Worm (Caenorhabditis elegans) whole organism, midembryonic: ENCODE measurements around the gene T27A8.2.

Source experiments
- T22C8.4 ChIP-seq: fragments of 200-800 bp; sonication (Bioruptor generic); IDR thresholded peaks from 2 replicates; pipeline ENCODE4 v1.3.6; 2022; ENCODE audit warnings: missing genetic modification characterization, missing compliant biosample characterization
- cog-1 ChIP-seq: sonication (generic microtip); optimal IDR thresholded peaks from 2 replicates; lab custom pipeline; 2016; ENCODE audit warnings: missing genetic modification characterization, missing compliant biosample characterization
- flt-1 ChIP-seq: fragments of 200-800 bp; sonication (Bioruptor generic); IDR thresholded peaks from 2 replicates; pipeline ENCODE4 v1.3.6; 2022; ENCODE audit warnings: missing genetic modification characterization, missing compliant biosample characterization
- klf-2 ChIP-seq: fragments of 200-800 bp; sonication (Bioruptor generic); conservative IDR thresholded peaks from 2 replicates; pipeline ENCODE4 v1.3.6; 2022; ENCODE audit warnings: missing genetic modification reagents, missing genetic modification characterization, missing compliant biosample characterization
- med-1 ChIP-seq: sonication (generic microtip); optimal IDR thresholded peaks from 2 replicates; lab custom pipeline; 2017; ENCODE audit warnings: missing genetic modification characterization, mild to moderate bottlenecking, missing compliant biosample characterization, antibody characterized with exemption, missing genetic modification reagents; ENCODE audit not compliant: insufficient read depth
- ref-1 ChIP-seq: fragments of 200-800 bp; sonication (Bioruptor generic); conservative IDR thresholded peaks from 2 replicates; pipeline ENCODE4 v1.3.6; 2022; ENCODE audit warnings: missing genetic modification reagents, missing genetic modification characterization, missing compliant biosample characterization
- tab-1 ChIP-seq: fragments of 200-800 bp; sonication (Bioruptor generic); IDR thresholded peaks from 2 replicates; pipeline ENCODE4 v1.3.6; 2022; ENCODE audit warnings: missing genetic modification characterization, missing compliant biosample characterization
- ztf-23 ChIP-seq: fragments of 200-800 bp; sonication (Bioruptor generic); IDR thresholded peaks from 2 replicates; pipeline ENCODE4 v1.3.6; 2022; ENCODE audit warnings: missing genetic modification reagents, missing genetic modification characterization, missing compliant biosample characterization
- ztf-29 ChIP-seq: fragments of 200-800 bp; sonication (Bioruptor generic); IDR thresholded peaks from 2 replicates; pipeline ENCODE4 v1.3.6; 2022; ENCODE audit warnings: missing genetic modification reagents, missing genetic modification characterization, missing compliant biosample characterization

The T27A8.2 gene

DNA sequence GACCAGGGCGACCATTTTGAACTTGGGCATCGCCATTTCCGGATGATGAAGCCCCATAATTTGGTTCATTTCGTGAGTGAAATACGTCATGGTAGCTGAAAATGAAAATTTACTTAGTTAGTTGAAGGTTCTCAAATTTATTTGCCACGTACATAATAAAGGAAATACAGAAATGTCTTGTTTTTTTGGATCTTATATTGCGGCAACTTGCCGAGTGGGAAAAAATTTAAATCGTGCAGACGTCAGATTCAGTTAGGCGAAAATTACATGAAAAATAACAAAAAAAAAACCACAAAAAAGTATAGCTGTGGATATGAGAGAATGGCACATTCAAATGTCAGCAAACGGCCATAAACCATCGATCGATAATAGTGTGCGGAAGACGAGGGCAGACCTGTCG is at the start of gene T27A8.2:
TSS of gene T27A8.2 (minus strand) at position 101 of the 400 bp plus-strand sequence.
- peak; percentile 17; the same call in 1 of the 2 replicates for TF ChIP-seq T22C8.4 (GFP tag; lab: Robert Waterston, UW)
- TF ChIP-seq flt-1: no peak

- TF ChIP-seq flt-1 (no peak), klf-2 (no peak), cog-1 (tag; lab: Kevin White, UChicago) (no peak), ztf-29 (no peak), ref-1 (no peak), tab-1 (GFP tag; lab: Robert Waterston, UW) (no peak), med-1 (GFP tag; lab: Kevin White, UChicago) (no peak), ztf-23 (no peak), T22C8.4 (GFP tag; lab: Robert Waterston, UW) (no peak)
Observed at ce11 chrX:16105863-16106262, 47.1 kb upstream of the T27A8.2 start.

DNA sequence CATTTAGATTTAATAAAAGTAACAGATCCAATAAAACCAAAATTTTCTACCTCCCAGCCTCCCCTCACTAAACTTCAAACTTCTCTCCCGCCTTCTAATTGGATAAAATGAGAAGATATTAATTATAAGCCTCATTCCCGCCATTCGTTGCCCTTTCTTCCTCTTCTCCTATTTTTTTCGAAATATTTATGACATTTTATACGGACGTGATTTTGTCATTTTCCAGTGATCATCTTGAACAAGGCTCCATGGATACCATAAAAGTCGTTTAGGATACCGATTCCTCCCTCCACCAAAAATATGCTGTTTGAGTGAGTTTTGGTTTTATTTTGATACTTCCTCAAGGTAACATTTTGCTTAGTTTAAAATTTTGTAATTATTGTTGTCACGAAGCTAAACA is 44.7 kb upstream of the T27A8.2 start, which contains the start of gene ZK1073.2:
TSS of gene ZK1073.2 (plus strand) at position 301 of the 400 bp plus-strand sequence.
- TF ChIP-seq flt-1 (no peak), cog-1 (tag; lab: Kevin White, UChicago) (no peak), T22C8.4 (GFP tag; lab: Robert Waterston, UW) (no peak), ztf-29 (no peak), tab-1 (GFP tag; lab: Robert Waterston, UW) (no peak), klf-2 (no peak), ref-1 (no peak), med-1 (GFP tag; lab: Kevin White, UChicago) (no peak), ztf-23 (no peak)

DNA sequence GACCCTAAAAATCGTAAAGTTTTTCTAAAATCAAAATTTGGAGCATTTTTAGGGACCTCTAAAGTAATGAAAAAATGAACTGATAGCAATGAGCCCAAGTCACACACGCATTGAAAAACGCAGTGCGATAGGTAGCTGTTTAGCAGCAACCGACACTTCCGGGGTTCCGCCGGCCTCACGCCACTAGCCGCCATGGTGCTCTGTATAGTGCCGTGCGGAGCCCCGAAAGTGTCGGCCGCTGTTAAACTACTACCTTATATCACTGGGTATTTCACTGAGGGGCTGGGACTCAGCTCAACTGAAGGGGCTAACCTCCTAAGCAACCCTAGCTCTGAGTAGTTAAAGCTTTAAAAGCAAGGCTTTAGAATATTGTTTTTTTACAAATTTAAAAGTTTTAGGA is 40.5 kb upstream of the T27A8.2 start:
- TF ChIP-seq ref-1 (no peak), T22C8.4 (GFP tag; lab: Robert Waterston, UW) (no peak), ztf-29 (no peak), flt-1 (no peak), tab-1 (GFP tag; lab: Robert Waterston, UW) (no peak), cog-1 (tag; lab: Kevin White, UChicago) (no peak), ztf-23 (no peak), med-1 (GFP tag; lab: Kevin White, UChicago) (no peak), klf-2 (no peak)

DNA sequence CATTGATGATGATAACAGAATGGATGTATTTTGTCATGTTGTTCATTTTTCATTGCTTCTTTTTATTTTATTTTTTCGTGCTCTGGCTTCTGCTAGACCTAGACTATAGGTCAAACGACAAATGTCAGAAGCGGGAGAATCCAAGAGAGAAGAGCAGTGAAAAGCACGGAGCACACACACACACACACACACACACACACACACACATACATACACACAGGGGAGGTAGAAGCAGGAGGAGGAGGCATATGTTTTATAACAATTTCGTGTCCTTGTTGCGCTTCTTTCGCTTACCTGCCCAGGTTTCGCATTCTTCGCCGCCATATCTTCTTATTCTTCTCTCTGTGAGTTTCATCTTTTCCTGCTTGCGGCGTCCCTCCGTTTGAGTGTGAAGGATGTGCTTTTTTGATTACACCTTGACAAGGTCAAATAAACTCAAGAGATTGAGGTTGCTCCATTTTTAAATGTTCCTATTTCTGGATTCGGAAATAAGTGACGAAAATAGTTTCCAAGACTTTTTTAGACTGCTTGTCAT is 39.4 kb upstream of the T27A8.2 start:
- TF ChIP-seq tab-1 (GFP tag; lab: Robert Waterston, UW) (no peak), klf-2 (no peak), ztf-29 (no peak), flt-1 (no peak), med-1 (GFP tag; lab: Kevin White, UChicago) (no peak), ztf-23 (no peak), cog-1 (tag; lab: Kevin White, UChicago) (no peak), ref-1 (no peak)

DNA sequence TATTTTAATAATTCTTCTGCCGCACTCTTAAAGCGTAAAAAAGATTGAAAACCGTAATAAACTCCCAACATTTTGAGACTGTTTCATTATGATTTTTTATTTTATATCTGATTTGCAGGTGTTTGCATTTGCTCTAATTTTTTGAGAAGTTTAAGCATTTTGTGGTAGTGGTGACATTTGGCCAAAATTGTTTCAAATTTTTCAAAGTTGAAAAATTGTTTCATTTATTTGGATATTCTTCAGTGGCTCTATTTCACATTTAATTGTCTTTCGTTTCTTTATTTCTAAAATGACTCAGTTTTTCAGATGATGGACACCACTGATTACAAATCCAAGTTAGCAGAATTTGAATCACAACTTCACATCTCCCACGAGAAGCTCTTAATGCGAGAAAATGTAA is 35.6 kb upstream of the T27A8.2 start, which contains the start of gene C30F2.5:
TSS of gene C30F2.5 (plus strand) at position 301 of the 400 bp plus-strand sequence.
- no peak for TF ChIP-seq ztf-29
- no peak for TF ChIP-seq flt-1
- no peak for TF ChIP-seq cog-1 (tag; lab: Kevin White, UChicago)
- TF ChIP-seq tab-1 (GFP tag; lab: Robert Waterston, UW): no peak
- TF ChIP-seq med-1 (GFP tag; lab: Kevin White, UChicago): no peak
- TF ChIP-seq ztf-23: no peak
- no peak for TF ChIP-seq T22C8.4 (GFP tag; lab: Robert Waterston, UW)
- no peak for TF ChIP-seq ref-1
- TF ChIP-seq klf-2: no peak

DNA sequence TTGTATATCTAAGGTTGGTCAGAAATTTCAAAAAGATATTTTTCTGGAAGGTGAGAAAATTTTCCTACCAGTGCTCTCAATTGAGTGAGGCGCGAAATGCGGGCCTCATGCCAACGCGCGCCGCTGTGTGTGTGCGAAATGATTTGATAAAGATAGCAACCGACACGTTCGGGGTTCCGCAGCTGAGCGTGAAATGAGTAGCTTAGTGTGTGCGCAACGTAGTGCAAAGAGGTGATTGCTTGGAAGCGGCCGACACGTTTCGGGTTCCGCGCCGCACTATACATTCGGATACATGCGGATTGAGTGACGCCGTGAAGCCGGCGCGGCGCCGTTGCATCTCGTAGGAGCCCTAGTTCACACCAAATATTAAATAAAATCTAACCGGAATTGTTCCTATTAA is 32.4 kb upstream of the T27A8.2 start:
- TF ChIP-seq ztf-29 (no peak), ref-1 (no peak), med-1 (GFP tag; lab: Kevin White, UChicago) (no peak), T22C8.4 (GFP tag; lab: Robert Waterston, UW) (no peak), tab-1 (GFP tag; lab: Robert Waterston, UW) (no peak), klf-2 (no peak), flt-1 (no peak), ztf-23 (no peak), cog-1 (tag; lab: Kevin White, UChicago) (no peak)

DNA sequence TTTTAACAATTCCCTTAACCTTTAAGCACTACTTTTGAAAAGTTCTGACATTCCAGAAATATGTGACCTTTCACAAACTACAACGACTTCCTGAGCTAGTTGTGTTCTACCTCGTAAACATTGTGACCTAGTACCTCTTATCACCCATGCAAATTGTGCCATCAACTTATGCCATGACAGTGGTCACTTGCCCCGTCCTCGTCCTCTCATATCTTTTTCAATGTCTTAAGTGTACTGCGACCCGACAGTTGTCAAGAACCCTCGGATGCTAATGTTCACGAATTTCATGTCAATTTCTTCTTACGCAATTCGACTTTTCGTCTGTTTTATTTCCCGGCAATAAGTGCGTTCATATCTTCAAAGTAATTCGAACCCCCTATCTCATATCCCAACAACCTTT is 29.1 kb upstream of the T27A8.2 start:
- no peak for TF ChIP-seq T22C8.4 (GFP tag; lab: Robert Waterston, UW)
- no peak for TF ChIP-seq klf-2
- no peak for TF ChIP-seq cog-1 (tag; lab: Kevin White, UChicago)
- TF ChIP-seq ztf-29: no peak
- no peak for TF ChIP-seq tab-1 (GFP tag; lab: Robert Waterston, UW)
- no peak for TF ChIP-seq ztf-23
- TF ChIP-seq flt-1: no peak

- TF ChIP-seq med-1 (GFP tag; lab: Kevin White, UChicago): no peak
- TF ChIP-seq T22C8.4 (GFP tag; lab: Robert Waterston, UW): no peak
- TF ChIP-seq tab-1 (GFP tag; lab: Robert Waterston, UW): no peak
- TF ChIP-seq flt-1: no peak
Observed at ce11 chrX:16085094-16085493, 26.3 kb upstream of the T27A8.2 start, which contains the start of gene C30F2.2. Gene C30F2.2 (minus strand): TSS chrX:16085215.

DNA sequence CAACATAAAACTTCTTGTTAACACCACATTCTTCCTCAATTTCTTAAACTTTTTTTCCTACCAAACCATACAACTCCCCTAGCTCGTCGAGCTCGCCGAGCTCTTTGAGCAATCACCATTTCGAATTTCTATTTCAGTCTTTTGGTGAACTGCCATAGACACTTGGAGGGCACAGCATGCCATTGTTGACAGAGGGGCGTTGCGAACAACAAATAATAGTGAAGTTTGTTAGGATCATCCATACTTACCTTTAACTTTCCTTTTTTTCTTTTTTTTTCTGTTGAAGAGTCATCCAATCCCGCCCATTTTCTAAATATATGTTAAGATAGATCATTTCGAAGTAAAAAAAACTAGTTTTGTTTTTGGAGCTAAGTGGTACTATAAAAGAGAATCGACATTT is 23.3 kb upstream of the T27A8.2 start, which contains the start of gene idpp-14:
TSS of gene idpp-14 (plus strand) at position 324 of the 400 bp plus-strand sequence.
- no peak for TF ChIP-seq ztf-29
- TF ChIP-seq ztf-23: no peak
- TF ChIP-seq klf-2: no peak

ce11 chrX:16078695-16079094 is 19.9 kb upstream of the T27A8.2 start:
- no peak for TF ChIP-seq flt-1
- no peak for TF ChIP-seq klf-2
- no peak for TF ChIP-seq cog-1 (tag; lab: Kevin White, UChicago)
- no peak for TF ChIP-seq ref-1
